Worm (Caenorhabditis elegans): Measurements from ENCODE around the gene skr-15.
A peak's percentile ranks its signal among the peaks of the same experiment; 100 is the strongest.

The skr-15 gene

DNA sequence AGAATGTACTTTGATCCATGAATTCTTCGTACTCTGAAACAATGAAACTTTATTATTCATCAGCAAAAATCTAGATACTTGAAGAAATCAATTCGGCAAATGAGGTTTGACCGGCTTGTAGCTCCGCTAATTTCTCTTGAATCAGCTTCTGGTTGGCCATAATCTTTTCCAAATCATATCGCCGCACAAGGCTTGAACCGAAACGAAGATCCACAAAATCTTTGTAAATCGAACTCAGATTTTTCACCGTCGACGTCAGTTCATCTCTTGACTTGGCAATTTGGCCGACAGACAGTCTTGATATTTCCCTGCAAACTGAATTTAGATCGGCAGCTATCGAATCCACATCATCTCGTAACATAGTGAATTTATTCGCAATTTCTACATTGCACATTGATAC, 18.4 kb upstream of the skr-15 start:
- TF ChIP-seq nhr-11 (tag; optimal IDR thresholded peaks at IDR 0.05), result no peak
- no peak for TF ChIP-seq nhr-23 (tag; optimal IDR thresholded peaks at IDR 0.05)
- no peak for TF ChIP-seq fkh-10 (GFP tag; optimal IDR thresholded peaks at IDR 0.05)
- no peak for TF ChIP-seq fos-1 (tag; optimal IDR thresholded peaks at IDR 0.05)
- no peak for TF ChIP-seq skn-1 (tag; optimal IDR thresholded peaks at IDR 0.05)
- no peak for TF ChIP-seq elt-3 (tag; optimal IDR thresholded peaks at IDR 0.05)
- TF ChIP-seq nhr-77 (tag; optimal IDR thresholded peaks at IDR 0.05), result no peak
- no peak for TF ChIP-seq sea-2 (GFP tag; optimal IDR thresholded peaks at IDR 0.05)
- TF ChIP-seq elt-1 (tag; optimal IDR thresholded peaks at IDR 0.05), result no peak
- TF ChIP-seq nhr-25 (tag; optimal IDR thresholded peaks at IDR 0.05), result no peak
- no peak for TF ChIP-seq eor-1 (tag; optimal IDR thresholded peaks at IDR 0.05)
- no peak for TF ChIP-seq nhr-76 (tag; optimal IDR thresholded peaks at IDR 0.05)
- TF ChIP-seq nhr-28 (tag; optimal IDR thresholded peaks at IDR 0.05), result no peak
- no peak for TF ChIP-seq elt-2 (tag; optimal IDR thresholded peaks at IDR 0.05)
- TF ChIP-seq nhr-237 (tag; optimal IDR thresholded peaks at IDR 0.05), result no peak
- TF ChIP-seq nhr-12 (tag; optimal IDR thresholded peaks at IDR 0.05), result no peak

DNA sequence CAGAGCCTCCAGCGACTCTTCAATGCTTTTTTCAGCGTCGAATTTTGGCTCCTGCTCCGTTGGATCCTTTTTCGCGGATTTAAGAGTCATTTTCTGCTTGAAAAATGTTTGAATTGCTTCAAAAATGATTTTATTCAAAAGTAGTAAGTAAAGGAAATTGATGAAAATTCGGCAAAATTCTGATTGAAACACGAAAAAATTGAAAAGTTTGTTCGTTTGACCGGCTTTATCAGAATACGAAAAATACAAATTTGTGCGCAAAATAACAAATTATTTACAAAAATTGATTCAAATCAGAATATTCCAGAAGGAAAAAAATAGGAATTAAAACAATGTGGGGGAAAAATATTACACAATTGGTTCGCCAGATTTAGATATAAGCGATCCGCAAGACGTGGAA, 17.0 kb upstream of the skr-15 start, which contains the start of gene F54D10.4:
Gene F54D10.4 (minus strand): TSS at position 101 of the 400 bp plus-strand sequence.
- no peak for TF ChIP-seq skn-1 (tag; optimal IDR thresholded peaks at IDR 0.05)
- TF ChIP-seq ZK546.5 (tag; optimal IDR thresholded peaks at IDR 0.05), result no peak
- no peak for TF ChIP-seq ztf-11 (tag; optimal IDR thresholded peaks at IDR 0.05)
- no peak for TF ChIP-seq nhr-77 (tag; optimal IDR thresholded peaks at IDR 0.05)
- no peak for TF ChIP-seq R02D3.7 (tag; optimal IDR thresholded peaks at IDR 0.05)
- TF ChIP-seq ceh-9 (tag; optimal IDR thresholded peaks at IDR 0.05), result no peak
- no peak for TF ChIP-seq egl-27 (tag; optimal IDR thresholded peaks at IDR 0.05)
- TF ChIP-seq unc-62 (GFP tag; optimal IDR thresholded peaks at IDR 0.05), result no peak

ce11 chrII:3808104-3808503, 15.9 kb upstream of the skr-15 start, which contains the start of gene F54D10.5:
TSS of gene F54D10.5 (minus strand) at chrII:3808177.
- TF ChIP-seq ceh-16 (tag; optimal IDR thresholded peaks at IDR 0.05), result no peak
- peak; percentile 71 for TF ChIP-seq nhr-43 (tag; optimal IDR thresholded peaks at IDR 0.05; ENCODE audit: poor library complexity, severe bottlenecking)
- no peak for TF ChIP-seq elt-1 (tag; optimal IDR thresholded peaks at IDR 0.05)
- TF ChIP-seq egl-5 (tag; optimal IDR thresholded peaks at IDR 0.05), result peak; percentile 30
- no peak for TF ChIP-seq elt-3 (tag; optimal IDR thresholded peaks at IDR 0.05)
- no peak for TF ChIP-seq nhr-76 (tag; optimal IDR thresholded peaks at IDR 0.05)
- TF ChIP-seq nhr-23 (tag; optimal IDR thresholded peaks at IDR 0.05), result peak; percentile 66
- no peak for TF ChIP-seq lsy-12 (tag; optimal IDR thresholded peaks at IDR 0.05)
- peak; percentile 71 for TF ChIP-seq lin-15B (tag; optimal IDR thresholded peaks at IDR 0.05)
- TF ChIP-seq nhr-25 (tag; optimal IDR thresholded peaks at IDR 0.05), result peak; percentile 4
- no peak for TF ChIP-seq nhr-28 (tag; optimal IDR thresholded peaks at IDR 0.05)
- TF ChIP-seq snpc-4 (tag; optimal IDR thresholded peaks at IDR 0.05), result no peak
- no peak for TF ChIP-seq nhr-237 (tag; optimal IDR thresholded peaks at IDR 0.05)
- TF ChIP-seq fkh-10 (GFP tag; optimal IDR thresholded peaks at IDR 0.05), result no peak
- TF ChIP-seq aly-2 (tag; optimal IDR thresholded peaks at IDR 0.05), result no peak
- TF ChIP-seq ztf-11 (tag; optimal IDR thresholded peaks at IDR 0.05), result no peak
- no peak for TF ChIP-seq ceh-9 (tag; optimal IDR thresholded peaks at IDR 0.05)
- TF ChIP-seq hmg-11 (tag; optimal IDR thresholded peaks at IDR 0.05), result no peak
- no peak for TF ChIP-seq fos-1 (tag; optimal IDR thresholded peaks at IDR 0.05)
- TF ChIP-seq nhr-77 (tag; optimal IDR thresholded peaks at IDR 0.05), result no peak
- no peak for TF ChIP-seq zag-1 (tag; optimal IDR thresholded peaks at IDR 0.05)
- no peak for TF ChIP-seq jun-1 (tag; optimal IDR thresholded peaks at IDR 0.05)
- no peak for TF ChIP-seq ztf-4 (tag; optimal IDR thresholded peaks at IDR 0.05)
- TF ChIP-seq nhr-67 (tag; optimal IDR thresholded peaks at IDR 0.05), result no peak
- no peak for TF ChIP-seq pha-4 (tag; optimal IDR thresholded peaks at IDR 0.05)
- no peak for TF ChIP-seq sea-2 (GFP tag; optimal IDR thresholded peaks at IDR 0.05)
- TF ChIP-seq skn-1 (tag; optimal IDR thresholded peaks at IDR 0.05), result peak; percentile 14
- TF ChIP-seq ZK546.5 (tag; optimal IDR thresholded peaks at IDR 0.05), result no peak
- no peak for TF ChIP-seq tbx-2 (tag; optimal IDR thresholded peaks at IDR 0.05)
- TF ChIP-seq egl-27 (tag; optimal IDR thresholded peaks at IDR 0.05), result no peak
- TF ChIP-seq mdl-1 (tag; optimal IDR thresholded peaks at IDR 0.05), result no peak
- peak; percentile 99 for TF ChIP-seq R02D3.7 (tag; optimal IDR thresholded peaks at IDR 0.05)
- TF ChIP-seq eor-1 (tag; optimal IDR thresholded peaks at IDR 0.05), result no peak
- TF ChIP-seq fkh-2 (tag; optimal IDR thresholded peaks at IDR 0.05), result no peak
- TF ChIP-seq pqm-1 (tag; optimal IDR thresholded peaks at IDR 0.05), result peak; percentile 38
- no peak for TF ChIP-seq unc-62 (GFP tag; optimal IDR thresholded peaks at IDR 0.05)
- no peak for TF ChIP-seq ama-1 (optimal IDR thresholded peaks at IDR 0.05)
- no peak for TF ChIP-seq daf-12 (tag; optimal IDR thresholded peaks at IDR 0.05)
- TF ChIP-seq lin-39 (tag; optimal IDR thresholded peaks at IDR 0.05), result peak; percentile 64
- TF ChIP-seq mml-1 (tag; optimal IDR thresholded peaks at IDR 0.05), result no peak
- no peak for TF ChIP-seq ceh-28 (tag; optimal IDR thresholded peaks at IDR 0.05)
- TF ChIP-seq ceh-82 (tag; optimal IDR thresholded peaks at IDR 0.05), result no peak
- peak; percentile 89 for TF ChIP-seq nfya-1 (tag; optimal IDR thresholded peaks at IDR 0.05; ENCODE audit: insufficient read depth)
- TF ChIP-seq elt-2 (tag; optimal IDR thresholded peaks at IDR 0.05), result peak; percentile 63
- TF ChIP-seq unc-39 (tag; optimal IDR thresholded peaks at IDR 0.05), result no peak
- TF ChIP-seq nhr-11 (tag; optimal IDR thresholded peaks at IDR 0.05), result no peak
- no peak for TF ChIP-seq nhr-12 (tag; optimal IDR thresholded peaks at IDR 0.05)
